Fruit fly (Drosophila melanogaster): ENCODE data around the gene Chchd3.

dm6 chr3R:31089985-31090384, 36.3 kb upstream of the Chchd3 start:
- TF ChIP-seq achi (GFP tag; optimal IDR thresholded peaks at IDR 0.05) (no peak), CG4318 (GFP tag; optimal IDR thresholded peaks at IDR 0.05) (no peak)
